Fruit fly (Drosophila melanogaster): Measurements from ENCODE around the gene CG42717.

Gene CG42717

dm6 chr3L:16051719-16052122 lies 18.7 kb upstream of the CG42717 start, which contains the start of gene Mbs (continued):
- peak; percentile 57; the same call in 2 of the 3 replicates for TF ChIP-seq CG16813 (GFP tag; IDR thresholded peaks at IDR 0.05; ENCODE audit: partially characterized antibody)
- peak; percentile 66 for TF ChIP-seq CG15514 (GFP tag; optimal IDR thresholded peaks at IDR 0.05)
- TF ChIP-seq Abd-B (GFP tag; optimal IDR thresholded peaks at IDR 0.05) = no peak
- peak; percentile 45 for TF ChIP-seq CG12391 (tag; optimal IDR thresholded peaks at IDR 0.05)
- TF ChIP-seq unc-4 (GFP tag; IDR thresholded peaks at IDR 0.05; ENCODE audit: partially characterized antibody) = peak; percentile 64
- peak; percentile 43 for TF ChIP-seq stwl (tag; optimal IDR thresholded peaks at IDR 0.05)
- TF ChIP-seq Sry-β (GFP tag; optimal IDR thresholded peaks at IDR 0.05) = no peak
- TF ChIP-seq sug (tag; optimal IDR thresholded peaks at IDR 0.05) = peak; percentile 18
- TF ChIP-seq gro (GFP tag; optimal IDR thresholded peaks at IDR 0.05) = peak; percentile 16

DNA sequence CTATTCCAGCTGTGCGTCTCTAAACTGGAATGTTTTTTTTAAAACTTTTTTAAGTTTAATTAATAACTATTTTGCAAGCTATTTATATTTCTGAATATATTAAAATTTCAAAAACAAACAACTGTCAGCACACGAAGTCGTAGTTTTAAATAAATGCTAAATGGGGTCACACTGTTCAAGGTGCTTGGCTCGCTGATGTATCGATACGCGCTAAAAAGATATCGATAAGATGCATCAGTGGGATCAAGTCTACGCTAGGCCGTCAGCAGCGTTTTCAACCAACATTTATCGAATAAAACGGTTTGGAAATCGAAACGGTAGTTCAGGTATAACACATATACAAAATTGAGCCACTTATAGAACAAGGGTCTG lies 17.9 kb upstream of the CG42717 start, which contains the start of gene Diap1:
Gene Diap1, minus strand, starts transcription at position 148 of the 372 bp plus-strand sequence.
- TF ChIP-seq Trl (optimal IDR thresholded peaks at IDR 0.05) (no peak), Trl (GFP tag; optimal IDR thresholded peaks at IDR 0.05) (no peak), zf30C (GFP tag; optimal IDR thresholded peaks at IDR 0.05) (no peak), Bteb2 (GFP tag; optimal IDR thresholded peaks at IDR 0.05) (no peak), CG7839 (tag; optimal IDR thresholded peaks at IDR 0.05) (no peak), gce (GFP tag; IDR thresholded peaks at IDR 0.05) (no peak), usp (GFP tag; optimal IDR thresholded peaks at IDR 0.05) (no peak), CG6813 (GFP tag; optimal IDR thresholded peaks at IDR 0.05) (no peak), Kr (GFP tag; optimal IDR thresholded peaks at IDR 0.05) (no peak), bbx (GFP tag; IDR thresholded peaks at IDR 0.05; ENCODE audit: partially characterized antibody) (peak; percentile 92), Rfx (GFP tag; IDR thresholded peaks at IDR 0.05) (no peak), wdn (GFP tag; IDR thresholded peaks at IDR 0.05) (no peak), ab (GFP tag; optimal IDR thresholded peaks at IDR 0.05) (no peak), CG2678 (tag; optimal IDR thresholded peaks at IDR 0.05) (no peak), Eip74EF (GFP tag; optimal IDR thresholded peaks at IDR 0.05) (no peak), hth (optimal IDR thresholded peaks at IDR 0.05) (no peak), BtbVII (GFP tag; optimal IDR thresholded peaks at IDR 0.05) (no peak), Mrtf (GFP tag; IDR thresholded peaks at IDR 0.05) (no peak), Fer1 (GFP tag; optimal IDR thresholded peaks at IDR 0.05) (no peak), Dp (GFP tag; optimal IDR thresholded peaks at IDR 0.05) (peak; percentile 85), Dref (GFP tag; IDR thresholded peaks at IDR 0.05) (peak; percentile 100), crp (GFP tag; optimal IDR thresholded peaks at IDR 0.05) (no peak), CG15514 (GFP tag; optimal IDR thresholded peaks at IDR 0.05) (peak; percentile 96), CG3281 (GFP tag; optimal IDR thresholded peaks at IDR 0.05) (no peak), CG1233 (GFP tag; optimal IDR thresholded peaks at IDR 0.05) (no peak), stc (GFP tag; IDR thresholded peaks at IDR 0.05) (no peak), unc-4 (GFP tag; IDR thresholded peaks at IDR 0.05; ENCODE audit: partially characterized antibody) (peak; percentile 88), CG34224 (GFP tag; IDR thresholded peaks at IDR 0.05; ENCODE audit: partially characterized antibody) (peak; percentile 80), Atf3 (GFP tag; optimal IDR thresholded peaks at IDR 0.05) (no peak), lab (GFP tag; optimal IDR thresholded peaks at IDR 0.05) (no peak), knrl (GFP tag; IDR thresholded peaks at IDR 0.05; ENCODE audit: partially characterized antibody) (peak; percentile 88), az2 (GFP tag; optimal IDR thresholded peaks at IDR 0.05) (no peak), gcm2 (GFP tag; optimal IDR thresholded peaks at IDR 0.05) (no peak), tin (GFP tag; optimal IDR thresholded peaks at IDR 0.05) (no peak), Abd-B (GFP tag; optimal IDR thresholded peaks at IDR 0.05) (no peak), Myb (GFP tag; optimal IDR thresholded peaks at IDR 0.05) (peak; percentile 79), Atf-2 (GFP tag; optimal IDR thresholded peaks at IDR 0.05) (no peak), nmo (GFP tag; optimal IDR thresholded peaks at IDR 0.05) (peak; percentile 50), sr (GFP tag; IDR thresholded peaks at IDR 0.05) (no peak), CrebB (tag; optimal IDR thresholded peaks at IDR 0.05) (no peak), amos (GFP tag; IDR thresholded peaks at IDR 0.05; ENCODE audit: partially characterized antibody) (peak; percentile 89; the same call in 1 of the 2 replicates), CG10267 (tag; optimal IDR thresholded peaks at IDR 0.05) (peak; percentile 59), CG31388 (GFP tag; optimal IDR thresholded peaks at IDR 0.05) (no peak)

Data from whole organism, embryonic.